Worm (Caenorhabditis elegans): ENCODE results near the gene srxa-8.

The srxa-8 gene

DNA sequence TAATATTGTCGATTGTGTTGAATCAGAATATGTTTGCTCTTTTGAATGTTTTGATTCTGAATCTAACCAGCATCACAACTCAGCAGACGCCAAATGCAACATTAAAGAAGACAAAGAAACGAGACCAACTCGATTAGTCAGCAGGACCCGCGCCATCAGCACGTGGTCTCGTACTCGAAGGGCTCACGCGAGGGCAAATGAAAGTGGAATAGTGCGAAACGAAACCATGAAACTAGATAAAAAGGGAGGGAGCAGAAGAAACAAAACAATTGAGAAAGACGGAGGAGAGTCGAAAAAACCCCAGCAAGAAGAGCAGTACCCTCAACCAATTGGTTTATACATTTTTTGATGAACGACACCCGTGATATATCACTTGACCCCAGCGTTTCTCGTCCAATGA, 28.4 kb upstream of the srxa-8 start (continued):
- TF ChIP-seq grh-1 (GFP tag; IDR thresholded peaks at IDR 0.05) (no peak), nhr-11 (tag; optimal IDR thresholded peaks at IDR 0.05) (no peak), rnt-1 (tag; optimal IDR thresholded peaks at IDR 0.05) (peak; percentile 70), lin-39 (tag; optimal IDR thresholded peaks at IDR 0.05) (no peak), nhr-47 (tag; optimal IDR thresholded peaks at IDR 0.05) (peak; percentile 5), blmp-1 (tag; optimal IDR thresholded peaks at IDR 0.05) (no peak), alr-1 (tag; optimal IDR thresholded peaks at IDR 0.05; ENCODE audit: borderline replicate concordance) (no peak), Y116A8C.19 (tag; optimal IDR thresholded peaks at IDR 0.05; ENCODE audit: borderline replicate concordance) (no peak), mdl-1 (tag; optimal IDR thresholded peaks at IDR 0.05) (peak in 1 of 2 experiments; percentile 70), sox-4 (tag; optimal IDR thresholded peaks at IDR 0.05) (no peak), nhr-84 (tag; optimal IDR thresholded peaks at IDR 0.05) (no peak), xbp-1 (tag; optimal IDR thresholded peaks at IDR 0.05) (no peak)

DNA sequence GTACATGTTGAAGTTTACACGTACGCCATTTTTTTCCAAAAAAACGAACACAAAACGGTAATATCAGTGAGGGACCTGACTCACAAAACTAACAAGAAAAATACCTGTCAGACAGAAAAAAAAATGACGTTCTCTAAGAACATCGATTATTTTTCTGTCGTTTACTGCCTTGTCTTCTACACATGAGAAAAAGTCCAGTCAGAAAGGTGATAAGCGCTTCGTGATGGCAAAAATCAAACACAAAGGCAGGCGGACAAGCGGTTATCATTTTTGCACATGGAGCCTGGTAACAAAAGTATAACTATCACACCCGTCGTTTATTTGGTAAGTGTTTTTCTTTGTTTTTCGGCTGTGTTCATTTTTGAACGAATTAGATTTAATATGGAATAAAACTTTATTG, 25.2 kb upstream of the srxa-8 start, which contains the start of gene F46G10.4:
Gene F46G10.4, plus strand, starts transcription at position 212 of the 400 bp plus-strand sequence.
- peak; percentile 23 for TF ChIP-seq elt-2 (tag; optimal IDR thresholded peaks at IDR 0.05)
- TF ChIP-seq irx-1 (tag; optimal IDR thresholded peaks at IDR 0.05) = no peak

DNA sequence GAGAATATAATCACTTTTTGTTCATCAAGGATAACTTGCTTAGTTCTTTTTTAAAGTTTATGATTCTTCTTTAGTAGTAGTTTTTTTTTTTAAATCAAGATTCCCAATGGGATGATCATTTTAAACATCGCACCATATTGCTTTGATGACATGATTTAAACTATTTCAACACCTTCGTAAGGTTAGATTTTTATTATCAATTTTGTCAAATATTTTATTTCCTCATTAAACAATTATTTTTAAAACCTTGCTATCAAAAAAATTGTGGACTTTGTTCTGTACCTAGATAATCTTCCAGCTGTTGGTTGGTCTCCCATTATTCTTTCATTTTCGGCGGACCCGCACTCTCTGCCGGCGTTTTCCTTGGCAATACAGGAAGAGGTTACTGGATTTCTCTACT, 22.7 kb upstream of the srxa-8 start, which contains the start of gene sir-2.3:
Gene sir-2.3, plus strand, starts transcription at position 301 of the 400 bp plus-strand sequence.
- TF ChIP-seq nhr-20 (tag; optimal IDR thresholded peaks at IDR 0.05) = no peak

DNA sequence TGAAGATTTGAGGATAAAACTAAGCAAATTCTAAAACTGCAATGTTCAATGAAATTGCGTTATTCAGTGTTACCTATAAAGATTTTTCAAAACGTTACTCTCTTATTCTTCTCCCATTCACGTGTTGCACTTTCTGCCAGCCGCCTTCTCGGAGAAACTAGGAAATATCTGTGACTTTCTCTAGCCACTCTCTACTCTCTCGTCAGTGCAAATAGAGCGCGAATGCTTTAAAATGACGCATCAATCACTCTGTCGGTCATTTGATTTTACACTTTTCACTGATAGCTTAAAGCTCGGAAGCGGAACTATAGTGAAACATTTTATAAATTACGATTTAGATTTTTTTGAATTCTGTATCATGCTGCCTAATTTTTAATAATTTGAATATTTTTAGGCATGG, 20.2 kb upstream of the srxa-8 start:
- TF ChIP-seq fkh-8 (tag; optimal IDR thresholded peaks at IDR 0.05) (peak; percentile 82), unc-30 (tag; optimal IDR thresholded peaks at IDR 0.05) (no peak), lin-35 (GFP tag; optimal IDR thresholded peaks at IDR 0.05) (peak; percentile 65 to 83), pag-3 (tag; optimal IDR thresholded peaks at IDR 0.05; ENCODE audit: borderline replicate concordance, insufficient read depth) (peak; percentile 93), rnt-1 (tag; optimal IDR thresholded peaks at IDR 0.05) (peak; percentile 89), egl-13 (tag; optimal IDR thresholded peaks at IDR 0.05) (no peak), sup-37 (GFP tag; optimal IDR thresholded peaks at IDR 0.05) (no peak), efl-1 (optimal IDR thresholded peaks at IDR 0.05) (peak; percentile 58 to 67), efl-1 (GFP tag; optimal IDR thresholded peaks at IDR 0.05 in 1 of 2) (peak; percentile 49 to 73), irx-1 (tag; optimal IDR thresholded peaks at IDR 0.05) (peak; percentile 56), hlh-17 (GFP tag; optimal IDR thresholded peaks at IDR 0.05; ENCODE audit: borderline replicate concordance) (no peak), ceh-63 (GFP tag; optimal IDR thresholded peaks at IDR 0.05) (no peak), aly-2 (tag; optimal IDR thresholded peaks at IDR 0.05) (no peak), mep-1 (tag; optimal IDR thresholded peaks at IDR 0.05) (peak; percentile 92), tbx-2 (tag; optimal IDR thresholded peaks at IDR 0.05) (peak; percentile 83), nhr-71 (tag; optimal IDR thresholded peaks at IDR 0.05) (peak; percentile 96), unc-130 (tag; optimal IDR thresholded peaks at IDR 0.05) (peak; percentile 92), nhr-11 (tag; optimal IDR thresholded peaks at IDR 0.05) (no peak), unc-86 (tag; optimal IDR thresholded peaks at IDR 0.05) (no peak), nhr-76 (tag; optimal IDR thresholded peaks at IDR 0.05) (no peak), lin-15B (tag; optimal IDR thresholded peaks at IDR 0.05) (peak; percentile 57), snu-23 (GFP tag; optimal IDR thresholded peaks at IDR 0.05) (peak; percentile 94), isw-1 (GFP tag; IDR thresholded peaks at IDR 0.05) (peak; percentile 14; the same call in 1 of the 2 replicates), ceh-90 (tag; optimal IDR thresholded peaks at IDR 0.05) (no peak), ztf-11 (tag; optimal IDR thresholded peaks at IDR 0.05) (no peak), skn-1 (tag; optimal IDR thresholded peaks at IDR 0.05) (peak; percentile 92), nhr-84 (tag; optimal IDR thresholded peaks at IDR 0.05) (no peak), mef-2 (tag; optimal IDR thresholded peaks at IDR 0.05) (peak; percentile 47), lir-3 (tag; optimal IDR thresholded peaks at IDR 0.05; ENCODE audit: poor library complexity) (peak; percentile 42), elt-3 (tag; optimal IDR thresholded peaks at IDR 0.05) (peak in 5 of 6 experiments; percentile 13 to 84 (median 76)), nhr-28 (tag; optimal IDR thresholded peaks at IDR 0.05) (no peak), dsc-1 (tag; optimal IDR thresholded peaks at IDR 0.05) (peak; percentile 36), unc-62 (GFP tag; optimal IDR thresholded peaks at IDR 0.05) (peak; percentile 64), vab-15 (tag; optimal IDR thresholded peaks at IDR 0.05) (no peak), elt-2 (tag; optimal IDR thresholded peaks at IDR 0.05) (peak; percentile 61), mab-9 (GFP tag; IDR thresholded peaks at IDR 0.05) (no peak), nhr-237 (tag; optimal IDR thresholded peaks at IDR 0.05) (peak; percentile 19)
